Worm (Caenorhabditis elegans): ENCODE data around the gene zchc-1A.

Gene zchc-1A

DNA sequence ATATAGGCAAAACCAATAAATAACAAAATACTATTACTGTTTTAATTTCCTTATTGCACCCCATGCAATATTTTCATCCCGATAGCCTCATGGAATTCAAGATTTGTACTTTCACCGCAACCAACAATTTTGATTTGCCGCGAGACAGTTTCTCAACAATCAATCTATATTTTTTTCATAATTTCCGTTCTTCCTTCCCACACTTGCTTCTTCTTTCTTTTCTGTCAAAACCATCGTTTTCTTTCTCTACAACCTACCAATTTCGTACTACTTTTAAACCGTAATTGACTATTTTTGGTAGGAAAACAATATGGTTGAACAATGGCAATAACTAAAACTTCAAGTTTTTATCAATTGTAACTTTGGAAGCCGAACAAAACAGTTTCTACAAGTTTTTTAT, 26.3 kb upstream of the zchc-1A start, which contains the start of gene C31H2.14:
TSS of gene C31H2.14 (plus strand) at position 301 of the 400 bp plus-strand sequence.
- no peak for TF ChIP-seq ceh-36 (tag; optimal IDR thresholded peaks at IDR 0.05)
- TF ChIP-seq hnd-1 (tag; optimal IDR thresholded peaks at IDR 0.05), result no peak
- TF ChIP-seq flt-1 (GFP tag; IDR thresholded peaks at IDR 0.05), result no peak
- TF ChIP-seq scrt-1 (GFP tag; IDR thresholded peaks at IDR 0.05), result no peak
- TF ChIP-seq aly-1 (tag; optimal IDR thresholded peaks at IDR 0.05), result no peak
- no peak for TF ChIP-seq ama-1 (optimal IDR thresholded peaks at IDR 0.05)
- TF ChIP-seq hmbx-1 (tag; optimal IDR thresholded peaks at IDR 0.05), result no peak
- TF ChIP-seq ceh-13 (GFP tag; optimal IDR thresholded peaks at IDR 0.05), result no peak

DNA sequence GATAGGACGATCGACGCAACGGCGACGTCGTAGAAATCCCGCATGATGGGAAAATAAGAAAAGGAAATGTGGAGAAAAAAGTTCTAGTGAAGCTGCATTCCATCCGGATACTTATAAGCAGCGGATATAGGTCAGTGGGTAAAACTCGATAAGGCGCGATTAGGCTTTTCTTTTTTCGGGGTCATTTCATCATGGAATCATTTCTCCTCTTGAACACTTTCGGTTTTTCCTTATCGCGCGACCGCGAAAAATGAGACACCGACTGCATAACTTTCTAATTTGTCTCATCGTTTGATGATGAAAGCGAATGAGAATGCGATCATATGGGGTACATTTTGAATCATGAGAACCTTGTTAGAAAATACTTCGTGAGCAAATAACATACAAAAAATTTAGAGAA, 23.8 kb upstream of the zchc-1A start, which contains the start of gene dpy-8:
TSS of gene dpy-8 (minus strand) at position 88 of the 400 bp plus-strand sequence.
- TF ChIP-seq hmg-4 (GFP tag; optimal IDR thresholded peaks at IDR 0.05) (no peak), hnd-1 (tag; optimal IDR thresholded peaks at IDR 0.05) (no peak), sea-1 (GFP tag; conservative IDR thresholded peaks at IDR 0.05) (no peak), F13C5.2 (tag; optimal IDR thresholded peaks at IDR 0.05) (no peak), hmbx-1 (tag; optimal IDR thresholded peaks at IDR 0.05) (no peak), ceh-36 (tag; optimal IDR thresholded peaks at IDR 0.05) (no peak), B0310.2 (tag; optimal IDR thresholded peaks at IDR 0.05) (no peak), tbx-37 (GFP tag; conservative IDR thresholded peaks at IDR 0.05) (no peak), ets-7 (tag; optimal IDR thresholded peaks at IDR 0.05) (no peak), scrt-1 (GFP tag; IDR thresholded peaks at IDR 0.05) (no peak), ama-1 (optimal IDR thresholded peaks at IDR 0.05) (no peak), tra-4 (tag; optimal IDR thresholded peaks at IDR 0.05) (no peak), aly-1 (tag; optimal IDR thresholded peaks at IDR 0.05) (no peak), flt-1 (GFP tag; IDR thresholded peaks at IDR 0.05) (no peak)

DNA sequence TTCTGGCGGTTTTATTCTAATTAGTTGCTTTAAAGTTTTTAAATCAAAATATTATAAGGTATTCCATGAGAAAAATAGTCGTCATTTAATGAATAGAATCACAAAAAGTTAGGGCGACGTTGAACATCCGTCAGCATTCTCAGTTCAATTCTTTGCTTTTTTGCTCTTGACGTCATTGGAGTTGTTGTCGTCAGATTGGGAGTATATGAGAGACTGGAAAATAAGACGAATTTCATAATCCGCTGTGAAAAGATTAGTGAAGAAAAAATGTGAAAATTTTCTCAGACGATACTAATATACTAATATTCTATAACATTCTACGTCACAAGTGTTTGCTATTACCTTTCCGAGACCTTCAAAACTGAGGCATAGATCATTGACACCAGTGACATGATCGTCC, 22.8 kb upstream of the zchc-1A start:
- TF ChIP-seq ama-1 (optimal IDR thresholded peaks at IDR 0.05), result no peak
- no peak for TF ChIP-seq hmbx-1 (tag; optimal IDR thresholded peaks at IDR 0.05)
- TF ChIP-seq flt-1 (GFP tag; IDR thresholded peaks at IDR 0.05), result no peak
- no peak for TF ChIP-seq ets-7 (tag; optimal IDR thresholded peaks at IDR 0.05)
- TF ChIP-seq aly-1 (tag; optimal IDR thresholded peaks at IDR 0.05), result no peak
- no peak for TF ChIP-seq B0310.2 (tag; optimal IDR thresholded peaks at IDR 0.05)
- TF ChIP-seq sea-1 (GFP tag; conservative IDR thresholded peaks at IDR 0.05), result no peak
- TF ChIP-seq tbx-37 (GFP tag; conservative IDR thresholded peaks at IDR 0.05), result no peak
- no peak for TF ChIP-seq F13C5.2 (tag; optimal IDR thresholded peaks at IDR 0.05)
- no peak for TF ChIP-seq tra-4 (tag; optimal IDR thresholded peaks at IDR 0.05)
- no peak for TF ChIP-seq ceh-36 (tag; optimal IDR thresholded peaks at IDR 0.05)
- no peak for TF ChIP-seq pes-1 (GFP tag; IDR thresholded peaks at IDR 0.05)
- no peak for TF ChIP-seq tbx-11 (GFP tag; IDR thresholded peaks at IDR 0.05)
- TF ChIP-seq hmg-4 (GFP tag; optimal IDR thresholded peaks at IDR 0.05), result no peak
- TF ChIP-seq ceh-13 (GFP tag; optimal IDR thresholded peaks at IDR 0.05), result no peak

DNA sequence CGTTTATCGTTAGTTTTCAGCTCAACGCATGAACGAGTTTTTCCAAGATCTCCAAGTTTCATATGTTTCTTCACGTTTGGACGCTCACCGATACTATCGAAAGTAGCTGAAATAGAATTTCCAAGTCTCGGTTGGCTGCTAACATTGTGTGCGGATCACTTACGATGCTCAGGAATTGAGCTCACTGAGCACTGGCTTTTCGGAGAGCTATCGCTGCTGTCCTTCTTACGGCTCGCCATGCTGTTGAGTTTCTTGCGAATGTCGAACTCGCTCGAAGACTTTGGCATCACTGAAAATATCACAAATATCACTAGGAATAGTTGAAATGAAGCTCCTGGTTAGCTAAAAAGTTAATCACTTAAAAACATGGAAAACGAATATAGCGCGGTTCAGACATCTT, 22.3 kb upstream of the zchc-1A start:
- no peak for TF ChIP-seq ceh-13 (GFP tag; optimal IDR thresholded peaks at IDR 0.05)
- no peak for TF ChIP-seq pes-1 (GFP tag; IDR thresholded peaks at IDR 0.05)
- no peak for TF ChIP-seq ama-1 (optimal IDR thresholded peaks at IDR 0.05)
- no peak for TF ChIP-seq hnd-1 (tag; optimal IDR thresholded peaks at IDR 0.05)
- no peak for TF ChIP-seq B0310.2 (tag; optimal IDR thresholded peaks at IDR 0.05)
- no peak for TF ChIP-seq aly-1 (tag; optimal IDR thresholded peaks at IDR 0.05)
- no peak for TF ChIP-seq sea-1 (GFP tag; conservative IDR thresholded peaks at IDR 0.05)
- no peak for TF ChIP-seq hmg-4 (GFP tag; optimal IDR thresholded peaks at IDR 0.05)

DNA sequence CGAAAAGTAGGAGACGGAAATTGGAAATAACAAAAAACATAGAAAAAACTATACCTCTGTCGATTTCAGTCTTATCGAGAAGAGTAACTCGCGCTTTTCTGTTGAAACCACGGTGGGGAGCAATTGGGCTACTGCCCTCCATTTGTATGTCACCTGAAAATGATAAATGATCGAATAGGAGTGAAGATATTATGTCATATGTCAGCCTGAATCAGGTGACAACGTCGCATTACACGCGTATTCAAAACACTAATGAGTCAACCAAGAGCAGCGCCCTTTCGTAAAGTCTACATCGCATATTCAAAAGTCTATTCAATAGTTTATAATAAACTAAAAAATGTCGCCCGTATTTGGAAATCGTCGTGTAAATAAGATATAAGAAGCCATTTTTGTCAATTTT, 21.2 kb upstream of the zchc-1A start:
- TF ChIP-seq pes-1 (GFP tag; IDR thresholded peaks at IDR 0.05), result no peak
- no peak for TF ChIP-seq hmbx-1 (tag; optimal IDR thresholded peaks at IDR 0.05)
- no peak for TF ChIP-seq hnd-1 (tag; optimal IDR thresholded peaks at IDR 0.05)

DNA sequence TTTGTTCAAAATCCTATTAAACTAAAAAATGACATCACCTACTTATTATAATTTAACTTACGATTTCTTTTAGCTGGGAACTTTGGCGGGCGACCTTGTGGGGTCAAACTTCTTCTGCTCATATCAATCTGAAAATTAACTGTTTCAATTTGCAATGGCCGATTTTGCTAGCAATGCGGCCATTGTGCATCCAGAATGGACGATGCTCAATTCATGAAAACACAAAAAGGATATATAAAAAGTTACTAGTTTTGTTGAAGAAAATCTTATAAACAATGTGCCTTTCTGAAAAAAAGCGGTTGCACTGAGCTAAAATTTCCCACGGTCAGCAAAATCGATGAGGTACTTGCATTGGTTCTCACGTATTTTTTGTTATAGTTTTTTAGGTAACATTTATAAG, 19.9 kb upstream of the zchc-1A start, which contains the start of gene C31H2.3:
TSS of gene C31H2.3 (minus strand) at position 101 of the 400 bp plus-strand sequence.
- TF ChIP-seq pes-1 (GFP tag; IDR thresholded peaks at IDR 0.05) (no peak), hmg-4 (GFP tag; optimal IDR thresholded peaks at IDR 0.05) (no peak), ceh-13 (GFP tag; optimal IDR thresholded peaks at IDR 0.05) (no peak), ets-7 (tag; optimal IDR thresholded peaks at IDR 0.05) (no peak), ama-1 (optimal IDR thresholded peaks at IDR 0.05) (no peak), hnd-1 (tag; optimal IDR thresholded peaks at IDR 0.05) (no peak), hmbx-1 (tag; optimal IDR thresholded peaks at IDR 0.05) (no peak), tbx-37 (GFP tag; conservative IDR thresholded peaks at IDR 0.05) (no peak), scrt-1 (GFP tag; IDR thresholded peaks at IDR 0.05) (no peak), aly-1 (tag; optimal IDR thresholded peaks at IDR 0.05) (no peak), sea-1 (GFP tag; conservative IDR thresholded peaks at IDR 0.05) (no peak), ceh-36 (tag; optimal IDR thresholded peaks at IDR 0.05) (no peak), tra-4 (tag; optimal IDR thresholded peaks at IDR 0.05) (no peak), flt-1 (GFP tag; IDR thresholded peaks at IDR 0.05) (no peak), F13C5.2 (tag; optimal IDR thresholded peaks at IDR 0.05) (no peak), B0310.2 (tag; optimal IDR thresholded peaks at IDR 0.05) (no peak)

DNA sequence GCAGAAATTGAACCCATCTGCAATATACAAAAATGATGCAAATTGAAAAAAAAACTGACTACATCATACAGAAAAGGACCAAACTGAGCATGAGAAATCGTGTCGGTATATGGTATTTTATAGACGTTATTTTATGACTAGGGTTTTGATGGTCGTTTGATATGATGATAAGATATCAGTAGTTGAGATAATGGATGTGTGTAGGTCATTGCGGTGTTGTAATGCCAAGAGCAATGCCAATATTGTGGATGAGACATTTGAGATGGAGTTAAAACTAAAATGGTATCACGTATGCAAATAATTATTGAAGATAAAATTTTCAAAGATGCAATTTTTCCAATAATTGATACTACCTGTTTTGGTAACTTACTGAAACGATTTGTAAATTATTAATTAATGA, 14.5 kb upstream of the zchc-1A start, which contains the start of gene C31H2.4:
TSS of gene C31H2.4 (minus strand) at position 19 of the 400 bp plus-strand sequence.
- TF ChIP-seq hmg-4 (GFP tag; optimal IDR thresholded peaks at IDR 0.05) (no peak), scrt-1 (GFP tag; IDR thresholded peaks at IDR 0.05) (no peak), hnd-1 (tag; optimal IDR thresholded peaks at IDR 0.05) (no peak), ets-7 (tag; optimal IDR thresholded peaks at IDR 0.05) (no peak), sea-1 (GFP tag; conservative IDR thresholded peaks at IDR 0.05) (no peak), ama-1 (optimal IDR thresholded peaks at IDR 0.05) (no peak), ceh-36 (tag; optimal IDR thresholded peaks at IDR 0.05) (no peak), pes-1 (GFP tag; IDR thresholded peaks at IDR 0.05) (no peak), B0310.2 (tag; optimal IDR thresholded peaks at IDR 0.05) (no peak), tbx-11 (GFP tag; IDR thresholded peaks at IDR 0.05) (no peak), tbx-37 (GFP tag; conservative IDR thresholded peaks at IDR 0.05) (no peak), tra-4 (tag; optimal IDR thresholded peaks at IDR 0.05) (no peak), ceh-13 (GFP tag; optimal IDR thresholded peaks at IDR 0.05) (no peak), F13C5.2 (tag; optimal IDR thresholded peaks at IDR 0.05) (no peak), aly-1 (tag; optimal IDR thresholded peaks at IDR 0.05) (no peak), hmbx-1 (tag; optimal IDR thresholded peaks at IDR 0.05) (no peak), flt-1 (GFP tag; IDR thresholded peaks at IDR 0.05) (no peak)
